Worm (Caenorhabditis elegans) whole organism, mixed stage, embryonic: ENCODE data around the gene rsd-2.

Source experiments
- elt-3 ChIP-seq: fragments of 150-350 bp; optimal IDR thresholded peaks from 2 replicates; lab custom pipeline; 2014; ENCODE audit warnings: missing biosample characterization, missing genetic modification characterization
- lsy-2 ChIP-seq: fragments of 150-350 bp; optimal IDR thresholded peaks from 2 replicates; lab custom pipeline; 2014; ENCODE audit warnings: missing biosample characterization, missing genetic modification characterization
- nhr-28 ChIP-seq: fragments of 150-350 bp; optimal IDR thresholded peaks from 2 replicates; lab custom pipeline; 2014; ENCODE audit warnings: missing biosample characterization, missing genetic modification characterization
- ztf-11 ChIP-seq: fragments of 150-350 bp; optimal IDR thresholded peaks from 2 replicates; lab custom pipeline; 2014; ENCODE audit warnings: missing biosample characterization, missing genetic modification characterization

DNA sequence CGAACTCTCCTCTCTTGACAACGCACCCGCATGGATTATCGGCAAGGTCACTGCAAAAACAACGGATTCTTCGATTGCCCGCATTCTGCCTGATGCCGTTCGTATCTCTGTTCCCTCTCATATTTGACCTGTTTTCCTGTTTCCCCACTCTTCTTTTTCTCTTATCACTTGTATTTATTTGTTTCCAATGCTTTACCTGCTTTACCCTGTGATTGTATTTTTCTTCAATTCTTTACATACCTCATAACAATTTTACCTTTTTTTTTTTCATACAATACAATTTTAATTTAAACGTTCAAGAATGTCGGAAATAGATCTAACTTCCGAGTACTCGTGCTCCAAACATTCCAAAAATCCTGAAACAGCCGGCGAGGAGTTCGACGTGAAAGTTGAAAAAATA is 31.1 kb downstream of the rsd-2 start, which contains the start of gene afmd-2:
- TF ChIP-seq nhr-28 (tag; lab: Kevin White, UChicago) (no peak), ztf-11 (tag; lab: Kevin White, UChicago) (no peak), elt-3 (tag; lab: Kevin White, UChicago) (no peak), lsy-2 (tag; lab: Kevin White, UChicago) (no peak)
